Worm (Caenorhabditis elegans): Measurements from ENCODE around the gene Y22D7AL.3.

ce11 chrIII:1676588-1676987, 35.3 kb downstream of the Y22D7AL.3 start, which contains the start of gene Y22D7AR.6:
- TF ChIP-seq ces-1 (GFP tag; optimal IDR thresholded peaks at IDR 0.05) (no peak), snpc-4 (tag; optimal IDR thresholded peaks at IDR 0.05) (no peak), nhr-12 (tag; optimal IDR thresholded peaks at IDR 0.05) (no peak), nhr-237 (tag; optimal IDR thresholded peaks at IDR 0.05) (no peak), lsy-2 (tag; optimal IDR thresholded peaks at IDR 0.05) (no peak), elt-1 (tag; optimal IDR thresholded peaks at IDR 0.05; ENCODE audit: borderline replicate concordance, insufficient read depth) (no peak)
